Fruit fly (Drosophila melanogaster): ENCODE data around the gene GCC88.

dm6 chr3R:11198062-11198472 is 32.3 kb downstream of the GCC88 start:
- no peak for TF ChIP-seq CG11617 (GFP tag; optimal IDR thresholded peaks at IDR 0.05)
- TF ChIP-seq kay (GFP tag; ENCODE audit: borderline replicate concordance): peak; percentile 68
- peak; percentile 81 for TF ChIP-seq tj (GFP tag; optimal IDR thresholded peaks at IDR 0.05)
- TF ChIP-seq Hr96 (GFP tag; optimal IDR thresholded peaks at IDR 0.05): no peak
- TF ChIP-seq Clk (GFP tag; optimal IDR thresholded peaks at IDR 0.05): no peak
- TF ChIP-seq bab1 (GFP tag; optimal IDR thresholded peaks at IDR 0.05): peak; percentile 55
- TF ChIP-seq cic (GFP tag; optimal IDR thresholded peaks at IDR 0.05): peak; percentile 92
- no peak for TF ChIP-seq Crg-1 (GFP tag; optimal IDR thresholded peaks at IDR 0.05)
- no peak for TF ChIP-seq toe (GFP tag; optimal IDR thresholded peaks at IDR 0.05)
- TF ChIP-seq CG7101 (tag; optimal IDR thresholded peaks at IDR 0.05): no peak
- TF ChIP-seq ovo (GFP tag; optimal IDR thresholded peaks at IDR 0.05): no peak
- TF ChIP-seq CG12768 (GFP tag; optimal IDR thresholded peaks at IDR 0.05): no peak
- peak; percentile 95 for TF ChIP-seq Mnt (GFP tag; optimal IDR thresholded peaks at IDR 0.05)

Measured in whole organism, adult.